Worm (Caenorhabditis elegans) whole organism, early embryonic: ENCODE measurements around the gene ZC239.4.

ENCODE experiments used
- ama-1 ChIP-seq: fragments of 150-350 bp; optimal IDR thresholded peaks from 2 replicates; lab custom pipeline; 2014
- ceh-13 ChIP-seq: fragments of 200-800 bp; sonication (Bioruptor generic); optimal IDR thresholded peaks from 2 replicates; lab custom pipeline; 2018; ENCODE audit warnings: mild to moderate bottlenecking, missing genetic modification characterization, missing compliant biosample characterization
- ets-7 ChIP-seq: sonication (generic microtip); optimal IDR thresholded peaks from 2 replicates; lab custom pipeline; 2016; ENCODE audit warnings: missing genotype, missing genetic modification characterization, missing compliant biosample characterization
- flt-1 ChIP-seq: fragments of 200-800 bp; sonication (Bioruptor generic); IDR thresholded peaks from 2 replicates; pipeline ENCODE4 v1.3.6; 2022; ENCODE audit warnings: missing genetic modification characterization, missing compliant biosample characterization
- hmbx-1 ChIP-seq: sonication (generic microtip); optimal IDR thresholded peaks from 2 replicates; lab custom pipeline; 2016; ENCODE audit warnings: mild to moderate bottlenecking, missing genetic modification characterization, missing compliant biosample characterization
- pes-1 ChIP-seq: fragments of 200-800 bp; sonication (Bioruptor generic); IDR thresholded peaks from 2 replicates; pipeline ENCODE4 v1.3.6; 2022; ENCODE audit warnings: missing genetic modification reagents, missing genetic modification characterization, missing compliant biosample characterization
- scrt-1 ChIP-seq: fragments of 200-800 bp; sonication (Bioruptor generic); IDR thresholded peaks from 2 replicates; pipeline ENCODE4 v1.3.6; 2022; ENCODE audit warnings: missing genetic modification characterization, missing compliant biosample characterization
- tbx-11 ChIP-seq: fragments of 200-800 bp; sonication (Bioruptor generic); IDR thresholded peaks from 2 replicates; pipeline ENCODE4 v1.3.6; 2022; ENCODE audit warnings: missing genetic modification characterization, missing compliant biosample characterization
- tra-4 ChIP-seq: sonication (generic microtip); optimal IDR thresholded peaks from 2 replicates; lab custom pipeline; 2017; ENCODE audit warnings: missing genetic modification characterization, missing compliant biosample characterization

- TF ChIP-seq tbx-11 (no peak), ama-1 (lab: Kevin White, UChicago) (no peak), tra-4 (no peak), ets-7 (tag; lab: Kevin White, UChicago) (no peak), hmbx-1 (no peak), ceh-13 (GFP tag; lab: Kevin White, UChicago) (no peak), scrt-1 (GFP tag; lab: Robert Waterston, UW) (no peak), flt-1 (GFP tag; lab: Robert Waterston, UW) (no peak), pes-1 (GFP tag; lab: Robert Waterston, UW) (no peak)
These were observed 3.6 kb upstream of the ZC239.4 start, which contains the start of gene ZC239.5 for ce11 chrII:3210365-3210764.
